Worm (Caenorhabditis elegans) whole organism, early embryonic: ENCODE measurements around the gene T12A7.9.

Experiments used
- B0310.2 ChIP-seq: sonication (generic microtip); optimal IDR thresholded peaks from 2 replicates; lab custom pipeline; 2016; ENCODE audit warnings: mild to moderate bottlenecking, missing genetic modification characterization, missing compliant biosample characterization
- F13C5.2 ChIP-seq: sonication (generic microtip); optimal IDR thresholded peaks from 2 replicates; lab custom pipeline; 2017; ENCODE audit warnings: mild to moderate bottlenecking, missing genetic modification characterization, inconsistent platforms, missing compliant biosample characterization
- aly-1 ChIP-seq: sonication (generic microtip); optimal IDR thresholded peaks from 2 replicates; lab custom pipeline; 2016; ENCODE audit warnings: missing genetic modification characterization, missing compliant biosample characterization
- ama-1 ChIP-seq: fragments of 150-350 bp; optimal IDR thresholded peaks from 2 replicates; lab custom pipeline; 2014
- ceh-13 ChIP-seq: fragments of 200-800 bp; sonication (Bioruptor generic); optimal IDR thresholded peaks from 2 replicates; lab custom pipeline; 2018; ENCODE audit warnings: mild to moderate bottlenecking, missing genetic modification characterization, missing compliant biosample characterization
- ceh-36 ChIP-seq: sonication (generic microtip); optimal IDR thresholded peaks from 2 replicates; lab custom pipeline; 2016; ENCODE audit warnings: missing genetic modification characterization, inconsistent platforms, missing compliant biosample characterization
- ets-7 ChIP-seq: sonication (generic microtip); optimal IDR thresholded peaks from 2 replicates; lab custom pipeline; 2016; ENCODE audit warnings: missing genotype, missing genetic modification characterization, missing compliant biosample characterization
- flt-1 ChIP-seq: fragments of 200-800 bp; sonication (Bioruptor generic); IDR thresholded peaks from 2 replicates; pipeline ENCODE4 v1.3.6; 2022; ENCODE audit warnings: missing genetic modification characterization, missing compliant biosample characterization
- hmbx-1 ChIP-seq: sonication (generic microtip); optimal IDR thresholded peaks from 2 replicates; lab custom pipeline; 2016; ENCODE audit warnings: mild to moderate bottlenecking, missing genetic modification characterization, missing compliant biosample characterization
- hmg-4 ChIP-seq: fragments of 200-800 bp; sonication (Bioruptor generic); optimal IDR thresholded peaks from 2 replicates; lab custom pipeline; 2018; ENCODE audit warnings: mild to moderate bottlenecking, missing genetic modification characterization, missing compliant biosample characterization
- hnd-1 ChIP-seq: sonication (generic microtip); optimal IDR thresholded peaks from 2 replicates; lab custom pipeline; 2016; ENCODE audit warnings: missing genetic modification characterization, missing compliant biosample characterization
- pes-1 ChIP-seq: fragments of 200-800 bp; sonication (Bioruptor generic); IDR thresholded peaks from 2 replicates; pipeline ENCODE4 v1.3.6; 2022; ENCODE audit warnings: missing genetic modification reagents, missing genetic modification characterization, missing compliant biosample characterization
- scrt-1 ChIP-seq: fragments of 200-800 bp; sonication (Bioruptor generic); IDR thresholded peaks from 2 replicates; pipeline ENCODE4 v1.3.6; 2022; ENCODE audit warnings: missing genetic modification characterization, missing compliant biosample characterization
- sea-1 ChIP-seq: fragments of 200-800 bp; sonication (Bioruptor generic); conservative IDR thresholded peaks from 2 replicates; pipeline ENCODE4 v1.3.6; 2022; ENCODE audit warnings: missing genetic modification characterization, missing compliant biosample characterization
- tbx-11 ChIP-seq: fragments of 200-800 bp; sonication (Bioruptor generic); IDR thresholded peaks from 2 replicates; pipeline ENCODE4 v1.3.6; 2022; ENCODE audit warnings: missing genetic modification characterization, missing compliant biosample characterization
- tbx-37 ChIP-seq: fragments of 200-800 bp; sonication (Bioruptor generic); conservative IDR thresholded peaks from 2 replicates; pipeline ENCODE4 v1.3.6; 2022; ENCODE audit warnings: missing genetic modification reagents, missing genetic modification characterization, missing compliant biosample characterization
- tra-4 ChIP-seq: sonication (generic microtip); optimal IDR thresholded peaks from 2 replicates; lab custom pipeline; 2017; ENCODE audit warnings: missing genetic modification characterization, missing compliant biosample characterization

The T12A7.9 gene

DNA sequence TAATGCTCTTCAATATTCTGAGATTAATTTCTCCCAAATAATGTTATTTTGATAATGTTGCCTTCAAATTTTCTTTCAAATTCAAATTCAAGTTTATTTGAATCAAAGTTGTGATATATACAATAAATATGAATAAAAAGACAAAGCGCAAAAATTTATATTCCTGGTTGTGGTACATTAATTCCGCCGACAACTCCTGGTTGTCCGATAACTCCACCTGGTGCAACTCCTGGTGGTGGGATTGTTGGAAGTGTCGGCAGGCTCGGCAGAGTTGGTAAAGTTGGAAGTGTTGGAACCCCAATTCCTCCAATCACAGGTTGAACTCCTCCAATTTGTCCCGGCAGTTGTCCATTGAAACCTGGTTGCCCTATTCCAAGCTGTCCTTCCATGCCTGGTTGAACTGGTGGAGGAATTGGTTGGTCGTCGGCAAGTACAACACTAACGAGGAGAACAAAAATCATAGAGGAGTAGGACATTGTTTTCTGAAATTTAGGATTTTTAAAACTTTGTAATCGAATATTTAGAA lies 17.7 kb downstream of the T12A7.9 start, which contains the start of gene K01A6.7:
TSS of gene K01A6.7 (minus strand) at position 476 of the 526 bp plus-strand sequence.
- TF ChIP-seq hnd-1 (tag; lab: Kevin White, UChicago) (no peak), tbx-37 (GFP tag; lab: Robert Waterston, UW) (no peak)

ce11 chrIV:11737269-11737668 lies 18.5 kb downstream of the T12A7.9 start, which contains the start of gene K01A6.8:
TSS of gene K01A6.8 (minus strand) at chrIV:11737369.
- no peak for TF ChIP-seq tbx-11 (GFP tag; lab: Robert Waterston, UW)
- no peak for TF ChIP-seq F13C5.2 (tag; lab: Kevin White, UChicago)
- TF ChIP-seq aly-1 (tag; lab: Kevin White, UChicago) = no peak
- TF ChIP-seq hmg-4 = no peak
- TF ChIP-seq ama-1 (lab: Kevin White, UChicago) = no peak
- no peak for TF ChIP-seq tbx-37 (GFP tag; lab: Robert Waterston, UW)
- no peak for TF ChIP-seq pes-1 (GFP tag; lab: Robert Waterston, UW)

ce11 chrIV:11735025-11735424 lies 20.8 kb downstream of the T12A7.9 start, which contains the start of gene K01A6.6:
TSS of gene K01A6.6 (plus strand) at chrIV:11735325.
- TF ChIP-seq ets-7 (tag; lab: Kevin White, UChicago) (no peak), pes-1 (GFP tag; lab: Robert Waterston, UW) (no peak), aly-1 (tag; lab: Kevin White, UChicago) (no peak), ceh-36 (tag; lab: Kevin White, UChicago) (no peak), tbx-37 (GFP tag; lab: Robert Waterston, UW) (no peak), hnd-1 (tag; lab: Kevin White, UChicago) (no peak), sea-1 (no peak), B0310.2 (tag; lab: Kevin White, UChicago) (no peak), hmg-4 (no peak), flt-1 (no peak), ceh-13 (GFP tag; lab: Kevin White, UChicago) (no peak), F13C5.2 (tag; lab: Kevin White, UChicago) (no peak), tra-4 (no peak), tbx-11 (GFP tag; lab: Robert Waterston, UW) (no peak), scrt-1 (GFP tag; lab: Robert Waterston, UW) (no peak), hmbx-1 (tag; lab: Kevin White, UChicago) (no peak), ama-1 (lab: Kevin White, UChicago) (no peak)

DNA sequence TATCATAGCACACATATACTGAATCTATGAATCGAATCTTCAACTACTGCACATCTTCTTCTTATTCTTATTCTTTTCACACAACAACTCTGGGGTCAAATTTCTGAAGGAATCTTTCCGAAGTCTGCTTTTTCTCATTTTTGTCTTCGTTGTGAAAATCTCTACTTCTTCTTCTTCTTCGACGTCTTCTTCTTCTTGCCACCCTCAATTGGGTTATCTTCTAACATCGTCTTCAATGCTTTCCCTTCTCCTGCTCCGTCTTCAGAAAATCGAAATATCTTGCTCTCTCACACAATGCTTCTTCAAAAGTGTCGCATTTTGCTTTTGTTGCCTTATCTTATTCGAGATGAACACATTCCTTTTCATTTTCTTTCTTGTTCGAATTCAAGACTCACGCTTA lies 32.6 kb downstream of the T12A7.9 start:
- TF ChIP-seq sea-1 = no peak
- TF ChIP-seq aly-1 (tag; lab: Kevin White, UChicago) = no peak
- no peak for TF ChIP-seq tbx-11 (GFP tag; lab: Robert Waterston, UW)
- TF ChIP-seq ets-7 (tag; lab: Kevin White, UChicago) = no peak
- no peak for TF ChIP-seq pes-1 (GFP tag; lab: Robert Waterston, UW)
- no peak for TF ChIP-seq F13C5.2 (tag; lab: Kevin White, UChicago)
- no peak for TF ChIP-seq hnd-1 (tag; lab: Kevin White, UChicago)
- TF ChIP-seq flt-1 = no peak
- no peak for TF ChIP-seq scrt-1 (GFP tag; lab: Robert Waterston, UW)
- TF ChIP-seq tbx-37 (GFP tag; lab: Robert Waterston, UW) = no peak
- no peak for TF ChIP-seq hmbx-1 (tag; lab: Kevin White, UChicago)
- no peak for TF ChIP-seq ceh-13 (GFP tag; lab: Kevin White, UChicago)
- no peak for TF ChIP-seq ama-1 (lab: Kevin White, UChicago)
- no peak for TF ChIP-seq tra-4
- no peak for TF ChIP-seq hmg-4
- TF ChIP-seq B0310.2 (tag; lab: Kevin White, UChicago) = no peak
- no peak for TF ChIP-seq ceh-36 (tag; lab: Kevin White, UChicago)

- TF ChIP-seq F13C5.2 (tag; lab: Kevin White, UChicago) (no peak), tbx-37 (GFP tag; lab: Robert Waterston, UW) (no peak), ceh-13 (GFP tag; lab: Kevin White, UChicago) (no peak), tra-4 (no peak)
Observed at ce11 chrIV:11721878-11722277, 33.9 kb downstream of the T12A7.9 start.

- no peak for TF ChIP-seq ama-1 (lab: Kevin White, UChicago)
- no peak for TF ChIP-seq sea-1
- TF ChIP-seq flt-1 = no peak
- no peak for TF ChIP-seq ceh-13 (GFP tag; lab: Kevin White, UChicago)
- no peak for TF ChIP-seq tbx-11 (GFP tag; lab: Robert Waterston, UW)
- TF ChIP-seq hnd-1 (tag; lab: Kevin White, UChicago) = no peak
- TF ChIP-seq scrt-1 (GFP tag; lab: Robert Waterston, UW) = no peak
- TF ChIP-seq F13C5.2 (tag; lab: Kevin White, UChicago) = no peak
- TF ChIP-seq B0310.2 (tag; lab: Kevin White, UChicago) = no peak
- TF ChIP-seq pes-1 (GFP tag; lab: Robert Waterston, UW) = no peak
- no peak for TF ChIP-seq hmg-4
- no peak for TF ChIP-seq aly-1 (tag; lab: Kevin White, UChicago)
Observed at ce11 chrIV:11718653-11719052, 37.2 kb downstream of the T12A7.9 start.

DNA sequence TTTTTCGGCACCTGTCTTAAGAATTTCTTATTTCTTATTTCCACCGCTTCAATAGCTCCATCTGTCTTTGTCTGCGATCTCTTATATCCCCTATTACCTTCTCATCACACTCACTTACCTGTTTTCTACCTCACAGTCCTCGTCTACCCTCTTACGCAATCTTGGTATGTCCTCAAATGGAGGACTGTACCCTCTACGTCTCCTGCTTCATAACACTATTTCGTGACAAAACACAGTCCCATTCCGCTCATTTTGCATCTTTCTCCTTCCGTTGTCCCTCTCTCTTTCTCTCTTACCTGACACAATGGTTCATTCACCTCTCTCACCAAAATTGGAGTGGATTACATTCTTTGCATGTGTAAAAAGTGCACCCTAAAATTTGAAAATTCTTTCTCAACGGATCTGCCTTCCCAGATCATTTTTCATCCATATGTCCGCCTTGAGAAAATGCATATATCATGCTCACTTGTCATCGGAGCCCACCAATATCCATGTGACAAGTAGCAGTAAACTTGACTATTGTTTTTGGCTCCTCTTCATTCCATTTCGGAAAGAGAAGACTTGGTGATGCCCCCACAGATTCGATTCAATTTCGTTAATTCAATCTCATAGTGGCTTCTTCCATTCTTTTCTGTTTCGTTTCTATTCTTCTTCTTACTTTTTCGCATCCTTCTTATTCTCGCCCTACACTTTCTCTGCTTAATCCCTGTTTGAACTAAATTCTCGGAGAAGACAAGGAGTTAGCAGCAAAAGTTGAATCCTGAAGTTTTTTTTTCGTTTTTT lies 38.5 kb downstream of the T12A7.9 start:
- TF ChIP-seq tra-4 = no peak
- no peak for TF ChIP-seq sea-1
- no peak for TF ChIP-seq tbx-37 (GFP tag; lab: Robert Waterston, UW)
- TF ChIP-seq flt-1 = no peak
- TF ChIP-seq ama-1 (lab: Kevin White, UChicago) = no peak
- TF ChIP-seq aly-1 (tag; lab: Kevin White, UChicago) = peak; percentile 52
- TF ChIP-seq F13C5.2 (tag; lab: Kevin White, UChicago) = no peak
- peak; percentile 13 for TF ChIP-seq hmg-4
- TF ChIP-seq ceh-13 (GFP tag; lab: Kevin White, UChicago) = no peak
- no peak for TF ChIP-seq scrt-1 (GFP tag; lab: Robert Waterston, UW)
- no peak for TF ChIP-seq hnd-1 (tag; lab: Kevin White, UChicago)
- TF ChIP-seq pes-1 (GFP tag; lab: Robert Waterston, UW) = no peak
- peak; percentile 31 for TF ChIP-seq ets-7 (tag; lab: Kevin White, UChicago)
- TF ChIP-seq tbx-11 (GFP tag; lab: Robert Waterston, UW) = no peak
- TF ChIP-seq B0310.2 (tag; lab: Kevin White, UChicago) = peak; percentile 82
- no peak for TF ChIP-seq ceh-36 (tag; lab: Kevin White, UChicago)
- TF ChIP-seq hmbx-1 (tag; lab: Kevin White, UChicago) = no peak
